Worm (Caenorhabditis elegans): Measurements from ENCODE around the gene gst-35.

DNA sequence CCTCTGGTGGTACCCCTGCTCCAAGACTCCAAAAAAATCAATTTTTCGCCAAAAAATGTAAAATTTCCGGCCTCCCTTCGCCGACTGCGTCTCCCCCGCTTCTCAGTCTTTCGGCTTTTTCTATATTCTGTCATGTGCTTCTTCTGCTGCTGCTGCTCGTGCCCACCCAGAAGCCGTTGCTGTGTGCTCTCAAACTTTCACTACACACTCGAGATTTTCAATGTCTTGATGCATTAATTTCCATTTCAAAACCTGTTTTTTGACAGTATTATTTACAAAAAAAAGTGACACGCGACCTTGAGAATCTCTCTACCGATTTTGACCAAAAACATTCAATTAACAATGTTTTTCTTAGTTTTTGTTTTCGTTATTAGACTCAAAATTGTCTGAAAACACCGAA lies 24.1 kb upstream of the gst-35 start:
- TF ChIP-seq nhr-179 (tag; optimal IDR thresholded peaks at IDR 0.05): no peak
- TF ChIP-seq hlh-12 (tag; optimal IDR thresholded peaks at IDR 0.05): no peak
- TF ChIP-seq nfyb-1 (GFP tag; IDR thresholded peaks at IDR 0.05): no peak
- TF ChIP-seq F52B5.7 (tag; optimal IDR thresholded peaks at IDR 0.05): no peak
- no peak for TF ChIP-seq nfya-1 (tag; optimal IDR thresholded peaks at IDR 0.05; ENCODE audit: borderline replicate concordance, insufficient read depth)
- TF ChIP-seq sptf-2 (GFP tag; optimal IDR thresholded peaks at IDR 0.05): no peak
- TF ChIP-seq repo-1 (tag; optimal IDR thresholded peaks at IDR 0.05): no peak
- no peak for TF ChIP-seq unc-62 (GFP tag; optimal IDR thresholded peaks at IDR 0.05)
- TF ChIP-seq lin-35 (GFP tag; optimal IDR thresholded peaks at IDR 0.05): no peak
- no peak for TF ChIP-seq ama-1 (optimal IDR thresholded peaks at IDR 0.05)
- peak in 1 of 2 experiments; percentile 1 for TF ChIP-seq ama-1 (GFP tag; optimal IDR thresholded peaks at IDR 0.05)
- no peak for TF ChIP-seq pha-4 (tag; optimal IDR thresholded peaks at IDR 0.05)

Data from whole organism, young adult.